Fruit fly (Drosophila melanogaster): ENCODE results near the gene Dhpr.

dm6 chr3L:9182053-9182572 is 47.8 kb downstream of the Dhpr start, which contains the start of gene Rdl:
- TF ChIP-seq CG1621 (tag; optimal IDR thresholded peaks at IDR 0.05) (no peak), lz (GFP tag; optimal IDR thresholded peaks at IDR 0.05) (no peak)
